Fruit fly (Drosophila melanogaster): ENCODE data around the gene Dus4.

Gene Dus4

DNA sequence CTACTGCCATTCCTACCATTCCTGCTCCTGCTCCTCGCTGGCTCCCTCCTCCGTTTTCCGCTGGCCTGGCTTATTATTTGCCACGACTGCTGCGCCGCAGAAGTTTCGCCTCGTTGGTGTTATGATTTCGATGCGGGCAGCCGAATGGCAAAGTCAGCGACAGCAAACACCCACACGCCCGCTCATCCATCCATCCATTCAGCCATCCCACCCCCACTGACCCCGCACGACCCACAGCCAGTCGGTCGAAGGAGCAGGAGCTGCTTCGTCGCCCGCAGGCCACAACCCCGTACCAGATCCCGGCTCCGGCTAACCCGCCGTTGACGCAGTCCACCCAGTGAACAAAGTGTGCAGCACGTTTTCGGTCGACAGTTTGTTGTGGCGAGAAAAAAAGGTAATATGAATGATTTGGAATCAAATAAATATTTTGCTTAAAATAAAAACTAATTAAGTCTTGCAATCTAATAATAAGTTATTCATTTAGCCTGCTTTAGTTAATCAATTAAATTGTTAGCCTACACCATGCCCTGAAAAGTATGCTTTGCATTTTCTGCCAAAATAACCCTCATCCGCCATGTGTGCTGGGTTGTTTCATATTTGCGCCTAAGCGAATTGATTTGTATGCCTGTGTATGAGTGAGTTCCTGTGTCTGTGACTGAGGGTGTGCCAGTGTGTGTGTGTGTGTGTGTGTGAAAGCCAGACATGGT, 36.5 kb upstream of the Dus4 start (continued):
- TF ChIP-seq Blimp-1 (GFP tag; optimal IDR thresholded peaks at IDR 0.05) (peak; percentile 34), Fer2 (tag; optimal IDR thresholded peaks at IDR 0.05) (peak; percentile 33), fd64A (GFP tag; optimal IDR thresholded peaks at IDR 0.05) (no peak), CG3407 (GFP tag; optimal IDR thresholded peaks at IDR 0.05) (no peak), salm (tag; optimal IDR thresholded peaks at IDR 0.05) (peak; percentile 11), cwo (GFP tag; optimal IDR thresholded peaks at IDR 0.05) (peak; percentile 68), CG2875 (GFP tag; optimal IDR thresholded peaks at IDR 0.05) (peak; percentile 8), pum (GFP tag; optimal IDR thresholded peaks at IDR 0.05) (no peak), grau (tag; optimal IDR thresholded peaks at IDR 0.05) (peak; percentile 75), CG13296 (GFP tag; optimal IDR thresholded peaks at IDR 0.05) (peak; percentile 77), CG5245 (GFP tag; optimal IDR thresholded peaks at IDR 0.05) (no peak), CG18476 (GFP tag; optimal IDR thresholded peaks at IDR 0.05) (peak; percentile 0), dpn (GFP tag; optimal IDR thresholded peaks at IDR 0.05) (peak; percentile 23 to 26), ranshi (GFP tag; IDR thresholded peaks at IDR 0.05) (peak; percentile 38; the same call in 1 of the 2 replicates), Ssrp (tag; optimal IDR thresholded peaks at IDR 0.05) (no peak), fd96Cb (tag; optimal IDR thresholded peaks at IDR 0.05) (peak; percentile 27), mam (GFP tag; optimal IDR thresholded peaks at IDR 0.05) (peak; percentile 50), CG16863 (GFP tag; optimal IDR thresholded peaks at IDR 0.05) (peak; percentile 6), CG2202 (tag; optimal IDR thresholded peaks at IDR 0.05) (no peak), MBD-R2 (GFP tag; IDR thresholded peaks at IDR 0.05) (no peak), CHES-1-like (GFP tag; optimal IDR thresholded peaks at IDR 0.05) (no peak), CG3065 (GFP tag; optimal IDR thresholded peaks at IDR 0.05) (no peak), Myb (GFP tag; optimal IDR thresholded peaks at IDR 0.05) (no peak), CG3281 (GFP tag; optimal IDR thresholded peaks at IDR 0.05) (peak; percentile 75), sob (GFP tag; IDR thresholded peaks at IDR 0.05) (peak; percentile 35; the same call in 1 of the 2 replicates), pan (optimal IDR thresholded peaks at IDR 0.05) (no peak), pan (GFP tag; optimal IDR thresholded peaks at IDR 0.05 in 1 of 2, IDR thresholded peaks at IDR 0.05 in 1 of 2) (peak in 1 of 2 experiments; percentile 20), so (GFP tag; IDR thresholded peaks at IDR 0.05) (peak; percentile 64; the same call in 1 of the 3 replicates), trh (GFP tag; optimal IDR thresholded peaks at IDR 0.05) (no peak), ara (GFP tag; IDR thresholded peaks at IDR 0.05) (no peak), CG6175 (GFP tag; IDR thresholded peaks at IDR 0.05) (no peak), usp (GFP tag; optimal IDR thresholded peaks at IDR 0.05) (no peak), CG9215 (GFP tag; IDR thresholded peaks at IDR 0.05) (peak; percentile 46), pita (GFP tag; optimal IDR thresholded peaks at IDR 0.05) (no peak), phol (tag; optimal IDR thresholded peaks at IDR 0.05) (peak; percentile 56), Mrtf (GFP tag; IDR thresholded peaks at IDR 0.05) (no peak), CG14667 (GFP tag; IDR thresholded peaks at IDR 0.05) (no peak), CG30020 (tag; optimal IDR thresholded peaks at IDR 0.05) (no peak), D19A (tag; optimal IDR thresholded peaks at IDR 0.05) (peak; percentile 41), CG2120 (GFP tag; optimal IDR thresholded peaks at IDR 0.05) (peak; percentile 73), nerfin-1 (tag; optimal IDR thresholded peaks at IDR 0.05) (peak; percentile 14), pho (GFP tag; optimal IDR thresholded peaks at IDR 0.05) (peak; percentile 34), CG17361 (GFP tag; IDR thresholded peaks at IDR 0.05) (peak; percentile 53; the same call in 2 of the 3 replicates), inv (GFP tag; IDR thresholded peaks at IDR 0.05; ENCODE audit: partially characterized antibody) (no peak), Bteb2 (GFP tag; optimal IDR thresholded peaks at IDR 0.05) (peak; percentile 1), CG14860 (GFP tag; IDR thresholded peaks at IDR 0.05; ENCODE audit: partially characterized antibody) (no peak), CG1647 (GFP tag; optimal IDR thresholded peaks at IDR 0.05) (no peak), wek (GFP tag; optimal IDR thresholded peaks at IDR 0.05) (no peak), CG17912 (GFP tag; optimal IDR thresholded peaks at IDR 0.05) (no peak), fu2 (GFP tag; optimal IDR thresholded peaks at IDR 0.05) (no peak)

Measured in whole organism, embryonic.